Worm (Caenorhabditis elegans) whole organism, dauer: ENCODE data around the gene myo-3.

ENCODE experiments used
- unc-62 ChIP-seq: sonication (generic microtip); optimal IDR thresholded peaks from 2 replicates; lab custom pipeline; 2017; ENCODE audit warnings: missing biosample characterization, missing genetic modification reagents, missing genetic modification characterization

The myo-3 gene

DNA sequence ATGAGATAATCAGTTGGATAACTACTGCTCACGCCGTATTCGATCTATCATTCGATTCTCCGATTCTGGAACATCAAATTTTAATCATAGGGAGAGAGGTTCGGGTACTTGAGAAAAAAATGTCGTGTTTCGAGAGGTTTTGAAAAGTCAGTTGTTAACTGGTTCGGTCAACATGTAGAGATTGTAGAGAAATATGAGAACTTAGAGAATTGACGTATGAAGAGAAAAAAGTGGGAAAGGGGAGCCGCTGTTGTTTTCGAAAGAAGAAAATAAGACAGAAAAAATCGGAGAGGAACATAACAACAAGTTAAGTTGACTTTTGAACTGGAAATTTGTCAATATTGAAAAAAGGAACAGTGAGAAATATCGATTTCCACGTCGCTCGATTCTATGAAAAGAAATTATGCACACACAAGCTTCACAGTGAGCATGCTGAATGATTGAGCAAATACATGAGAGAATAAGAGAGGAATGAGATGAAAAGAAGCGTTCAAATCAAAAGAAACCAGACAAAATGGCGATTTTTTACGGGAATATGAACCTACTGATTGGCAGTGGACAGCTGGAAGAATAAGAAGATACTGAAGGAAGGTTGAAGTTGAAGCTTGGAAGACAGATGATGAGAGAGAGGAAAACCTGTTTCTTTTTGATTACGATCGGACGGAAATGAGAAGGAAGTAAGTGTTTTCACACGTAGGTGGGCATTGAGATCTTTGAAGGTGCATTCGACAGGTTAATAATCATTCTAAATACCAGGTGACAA lies 11.0 kb upstream of the myo-3 start, which contains the start of the genes T04H1.13, slfl-5 and rad-50:
T04H1.13 (minus strand) TSS at position 51 of the 763 bp plus-strand sequence.
slfl-5 (minus strand) TSS at position 65 of the 763 bp plus-strand sequence.
rad-50 (plus strand) TSS at position 667 of the 763 bp plus-strand sequence.
- TF ChIP-seq unc-62 (GFP tag; lab: Kevin White, UChicago), result no peak

ce11 chrV:12241126-12241525 lies 7.0 kb upstream of the myo-3 start, which contains the start of gene ttr-22:
Gene ttr-22 (plus strand): TSS chrV:12241426.
- no peak for TF ChIP-seq unc-62 (GFP tag; lab: Kevin White, UChicago)

DNA sequence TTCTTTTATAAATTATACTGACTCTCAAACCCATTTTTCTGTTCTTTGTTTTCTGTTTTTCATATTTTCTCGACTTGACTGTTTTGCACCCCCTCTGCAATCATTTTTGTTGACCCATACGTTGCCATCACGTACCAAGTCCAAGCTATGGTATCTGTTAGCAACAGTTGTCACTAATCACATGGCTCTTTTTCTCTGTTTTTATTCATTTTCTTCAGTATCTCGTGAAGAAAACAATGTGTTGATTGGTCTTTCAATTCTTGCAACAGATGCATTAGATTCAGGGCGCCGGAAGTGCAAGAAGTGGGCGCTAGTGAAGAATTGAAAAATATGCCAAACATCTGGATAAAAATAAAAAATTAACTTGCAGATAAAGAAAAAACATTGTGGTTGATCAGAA lies 1.4 kb upstream of the myo-3 start:
- TF ChIP-seq unc-62 (GFP tag; lab: Kevin White, UChicago), result no peak

- TF ChIP-seq unc-62 (GFP tag; lab: Kevin White, UChicago), result no peak
These were observed 718 bp downstream of the myo-3 start for ce11 chrV:12233425-12233824.

ce11 chrV:12213027-12213426 lies 21.1 kb downstream of the myo-3 start, which contains the start of gene vab-8:
Gene vab-8 (plus strand): TSS chrV:12213327.
- no peak for TF ChIP-seq unc-62 (GFP tag; lab: Kevin White, UChicago)

DNA sequence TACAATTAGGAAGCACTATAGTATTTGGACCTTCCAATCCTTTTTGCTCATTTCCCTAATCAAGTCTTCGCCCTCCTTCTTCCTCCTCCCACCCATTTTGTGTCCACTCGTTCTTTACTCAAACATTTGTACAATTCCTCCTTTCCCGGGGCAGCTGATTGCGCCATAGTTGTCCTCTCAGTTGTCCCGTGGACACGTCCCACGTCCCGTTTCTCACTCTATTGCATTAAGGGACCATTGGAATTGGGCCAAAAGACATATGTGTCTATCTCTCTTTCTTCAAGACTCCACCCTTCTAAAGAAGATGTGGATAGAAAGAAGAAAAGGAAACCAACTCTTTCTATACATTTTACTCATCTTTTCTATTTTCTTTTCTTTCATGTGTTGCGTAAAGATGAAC lies 23.1 kb downstream of the myo-3 start:
- no peak for TF ChIP-seq unc-62 (GFP tag; lab: Kevin White, UChicago)

DNA sequence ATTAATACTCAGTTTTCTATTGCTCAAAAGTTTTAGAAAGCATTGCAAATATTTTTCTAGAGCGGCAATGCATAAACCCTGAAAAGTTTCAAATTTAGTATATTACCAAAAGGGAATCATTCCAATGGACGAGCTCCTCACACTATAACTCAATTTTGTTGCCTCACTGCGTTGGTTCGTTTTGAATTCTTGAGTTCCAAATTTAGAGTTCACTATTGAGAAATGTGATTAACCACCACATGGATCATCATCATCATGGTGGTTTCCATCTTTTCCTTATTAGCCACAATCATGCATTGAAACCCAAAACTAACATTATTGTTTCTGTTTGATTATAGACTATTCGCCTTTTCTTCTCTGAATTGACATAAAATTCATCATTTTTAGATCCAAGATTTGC lies 24.2 kb downstream of the myo-3 start:
- no peak for TF ChIP-seq unc-62 (GFP tag; lab: Kevin White, UChicago)

- TF ChIP-seq unc-62 (GFP tag; lab: Kevin White, UChicago), result no peak
These were observed 25.5 kb downstream of the myo-3 start for ce11 chrV:12208678-12209077.

DNA sequence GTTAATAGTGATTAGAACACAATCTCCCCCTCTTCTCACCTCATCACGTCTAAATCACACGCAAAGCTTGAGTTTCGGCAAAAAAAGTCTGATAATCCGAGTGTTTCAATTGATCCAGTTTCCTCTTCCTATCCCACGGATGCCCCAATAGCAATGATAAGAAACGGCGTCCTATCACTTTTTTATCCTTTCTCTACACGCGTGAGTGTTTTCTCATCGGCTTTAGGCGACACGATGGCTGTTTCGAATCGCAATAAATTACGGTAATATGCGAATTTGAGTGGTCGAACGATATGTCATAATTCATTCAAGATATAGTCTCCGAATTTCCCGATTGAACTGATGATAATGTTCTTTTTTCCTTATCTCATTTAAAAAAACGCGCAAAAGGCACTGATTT lies 34.7 kb downstream of the myo-3 start:
- TF ChIP-seq unc-62 (GFP tag; lab: Kevin White, UChicago), result no peak

- no peak for TF ChIP-seq unc-62 (GFP tag; lab: Kevin White, UChicago)
These were observed 35.6 kb downstream of the myo-3 start, which contains the start of gene lon-3 for ce11 chrV:12198545-12198944. Gene lon-3 (minus strand): TSS chrV:12198645.

DNA sequence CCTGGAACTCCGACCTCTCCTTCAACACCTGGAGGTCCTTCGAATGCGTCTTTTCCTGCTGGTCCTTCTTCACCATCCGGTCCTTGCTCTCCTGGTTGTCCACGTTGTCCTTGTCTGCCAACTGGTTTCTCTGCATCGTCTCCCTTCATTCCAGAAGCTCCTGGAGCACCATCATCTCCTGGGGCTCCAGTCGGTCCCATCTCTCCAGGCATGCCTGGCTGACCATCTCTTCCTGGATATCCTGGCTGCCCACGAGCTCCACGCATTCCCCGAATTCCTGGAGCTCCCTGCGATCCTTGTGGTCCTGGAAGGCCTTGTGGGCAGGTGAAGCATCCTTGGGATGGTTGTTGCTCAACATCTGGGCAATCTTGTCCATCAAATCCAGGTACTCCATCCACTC lies 36.4 kb downstream of the myo-3 start:
- no peak for TF ChIP-seq unc-62 (GFP tag; lab: Kevin White, UChicago)

DNA sequence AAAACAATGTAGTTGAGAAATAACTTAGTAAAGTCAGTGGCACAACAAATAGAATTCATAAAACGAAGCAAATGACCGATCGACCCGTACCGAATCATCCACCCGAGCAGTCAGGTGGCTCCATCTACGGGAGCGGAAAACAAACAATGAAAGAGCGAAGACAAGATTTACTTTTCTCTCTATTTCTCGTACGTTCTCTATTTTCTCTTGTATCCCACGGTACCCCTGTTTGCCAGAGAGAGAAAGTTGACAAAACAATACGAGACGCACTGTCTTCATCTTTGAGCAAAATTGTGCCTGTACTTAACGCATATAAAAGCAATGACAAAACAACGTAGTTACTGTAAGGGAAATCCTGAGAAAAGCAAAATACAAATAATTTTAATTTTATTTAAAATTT lies 37.5 kb downstream of the myo-3 start:
- TF ChIP-seq unc-62 (GFP tag; lab: Kevin White, UChicago), result no peak

ce11 chrV:12195845-12196244 lies 38.3 kb downstream of the myo-3 start, which contains the start of gene ZK836.3:
Gene ZK836.3 (minus strand): TSS chrV:12195945.
- no peak for TF ChIP-seq unc-62 (GFP tag; lab: Kevin White, UChicago)

ce11 chrV:12194275-12194674 lies 39.9 kb downstream of the myo-3 start, which contains the start of gene ogdh-2:
Gene ogdh-2 (plus strand): TSS chrV:12194507.
- TF ChIP-seq unc-62 (GFP tag; lab: Kevin White, UChicago), result no peak

DNA sequence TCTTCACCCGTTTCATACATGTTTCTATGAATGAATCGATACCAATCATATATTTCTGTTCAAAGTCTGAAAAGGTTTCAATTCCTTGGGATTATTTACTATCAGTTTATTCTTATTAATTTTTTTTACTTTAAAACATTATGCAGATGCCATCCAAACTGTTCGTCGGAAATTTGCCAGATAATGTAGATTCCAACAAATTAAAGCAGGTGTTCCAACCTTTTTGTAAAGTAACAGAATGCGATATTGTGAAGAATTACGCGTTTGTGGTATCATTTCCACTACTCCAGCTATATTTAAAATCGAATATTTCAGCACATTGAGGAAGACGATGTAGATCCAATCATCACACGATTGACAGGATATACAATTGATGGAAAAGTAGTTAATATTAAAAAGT lies 42.0 kb downstream of the myo-3 start, which contains the start of gene rnp-1:
rnp-1 (plus strand) TSS at position 145 of the 400 bp plus-strand sequence.
- no peak for TF ChIP-seq unc-62 (GFP tag; lab: Kevin White, UChicago)

- TF ChIP-seq unc-62 (GFP tag; lab: Kevin White, UChicago), result no peak
These were observed 43.1 kb downstream of the myo-3 start, which contains the start of gene dpy-30 for ce11 chrV:12190943-12191569. Gene dpy-30 (plus strand): TSS chrV:12191519.
